Fruit fly (Drosophila melanogaster) whole organism, wandering third instar larva: ENCODE measurements around the gene ninaD.

ENCODE experiments used
- Abd-B ChIP-seq: fragments of >200 bp; optimal IDR thresholded peaks from 2 replicates; lab custom pipeline; 2017; ENCODE audit warnings: missing biosample characterization, missing genetic modification characterization
- CG9705 ChIP-seq: fragments of 200-800 bp; sonication (Bioruptor generic); optimal IDR thresholded peaks from 2 replicates; lab custom pipeline; 2018; ENCODE audit warnings: missing biosample characterization, mild to moderate bottlenecking, missing genetic modification characterization
- CrebA ChIP-seq: fragments of 200-800 bp; sonication (Bioruptor generic); optimal IDR thresholded peaks from 2 replicates; lab custom pipeline; 2016; ENCODE audit warnings: missing biosample characterization, mild to moderate bottlenecking, missing genetic modification characterization, borderline replicate concordance
- Dfd ChIP-seq: fragments of >200 bp; optimal IDR thresholded peaks from 2 replicates; lab custom pipeline; 2017; ENCODE audit warnings: missing biosample characterization, missing genetic modification characterization
- Dif ChIP-seq: fragments of 200-275, 200-300 bp; sonication (Bioruptor generic); optimal IDR thresholded peaks from 2 replicates; lab custom pipeline; 2018; ENCODE audit warnings: missing biosample characterization, missing genetic modification characterization; ENCODE audit not compliant: partially characterized antibody
- GATAd ChIP-seq: sonication (Bioruptor generic); optimal IDR thresholded peaks from 2 replicates; lab custom pipeline; 2016; ENCODE audit warnings: missing biosample characterization, missing genetic modification characterization
- HLH106 ChIP-seq: fragments of 200-800 bp; optimal IDR thresholded peaks from 3 replicates; lab custom pipeline; 2019; ENCODE audit warnings: missing biosample characterization, mild to moderate bottlenecking, missing genetic modification characterization, moderate library complexity
- Hr78 ChIP-seq: fragments of >200 bp; optimal IDR thresholded peaks from 2 replicates; lab custom pipeline; 2017; ENCODE audit warnings: missing biosample characterization, missing genetic modification characterization
- Hr83 ChIP-seq: fragments of 200-300 bp; sonication (Bioruptor generic); optimal IDR thresholded peaks from 2 replicates; lab custom pipeline; 2016; ENCODE audit warnings: missing biosample characterization, mild to moderate bottlenecking, missing genetic modification characterization, moderate library complexity; ENCODE audit not compliant: poor library complexity, severe bottlenecking
- Jra ChIP-seq: sonication (Bioruptor generic); optimal IDR thresholded peaks from 2 replicates; lab custom pipeline; 2016; ENCODE audit warnings: missing biosample characterization, missing genetic modification characterization
- Mio ChIP-seq: sonication (Bioruptor generic); optimal IDR thresholded peaks from 2 replicates; lab custom pipeline; 2016; ENCODE audit warnings: missing biosample characterization, missing genetic modification characterization
- Myc ChIP-seq: fragments of >200 bp; optimal IDR thresholded peaks from 2 replicates; lab custom pipeline; 2017
- OdsH ChIP-seq: fragments of 200-800 bp; sonication (Bioruptor generic); optimal IDR thresholded peaks from 2 replicates; lab custom pipeline; 2016; ENCODE audit warnings: missing biosample characterization, mild to moderate bottlenecking, missing genetic modification characterization
- Rel ChIP-seq, 2 experiments: fragments of 200-800 bp; sonication (Bioruptor generic) in 1 of 2; optimal IDR thresholded peaks; 2 replicates in 1 of 2; 3 replicates in 1 of 2; lab custom pipeline; 2016 to 2019; ENCODE audit warnings: mild to moderate bottlenecking in 2 of 2, missing biosample characterization in 2 of 2, missing genetic modification characterization in 2 of 2, moderate library complexity in 1 of 2
- Sp1 ChIP-seq: fragments of 200-800 bp; sonication (Bioruptor generic); optimal IDR thresholded peaks from 3 replicates; lab custom pipeline; 2019; ENCODE audit warnings: missing biosample characterization, mild to moderate bottlenecking, missing genetic modification characterization, moderate library complexity
- Vsx2 ChIP-seq: fragments of 200-300, 225-300 bp; sonication (Bioruptor generic); optimal IDR thresholded peaks from 2 replicates; lab custom pipeline; 2018; ENCODE audit warnings: missing biosample characterization, missing genetic modification characterization; ENCODE audit not compliant: partially characterized antibody
- br ChIP-seq: fragments of 200-800 bp; sonication (Bioruptor generic); optimal IDR thresholded peaks from 2 replicates; lab custom pipeline; 2016; ENCODE audit warnings: missing biosample characterization, missing genetic modification characterization
- brk ChIP-seq: fragments of 200-800 bp; sonication (Bioruptor generic); optimal IDR thresholded peaks from 2 replicates; lab custom pipeline; 2016; ENCODE audit warnings: missing biosample characterization, mild to moderate bottlenecking, missing genetic modification characterization
- dmrt93B ChIP-seq: fragments of 200-800 bp; sonication (Bioruptor generic); optimal IDR thresholded peaks from 2 replicates; lab custom pipeline; 2018; ENCODE audit warnings: missing biosample characterization, mild to moderate bottlenecking, missing genetic modification characterization
- ey ChIP-seq: fragments of 200-800 bp; sonication (Bioruptor generic); optimal IDR thresholded peaks from 2 replicates; lab custom pipeline; 2016; ENCODE audit warnings: missing biosample characterization, missing genetic modification characterization
- foxo ChIP-seq, 2 experiments: fragments of 200-800 bp; sonication (Bioruptor generic); optimal IDR thresholded peaks; 2 replicates in 1 of 2; 3 replicates in 1 of 2; lab custom pipeline; 2016 to 2017; ENCODE audit warnings: missing biosample characterization in 2 of 2, missing genetic modification characterization in 2 of 2
- fru ChIP-seq: fragments of 200-800 bp; sonication (Bioruptor generic); optimal IDR thresholded peaks from 3 replicates; lab custom pipeline; 2016; ENCODE audit warnings: missing biosample characterization, mild to moderate bottlenecking, missing genetic modification characterization
- h ChIP-seq: fragments of 200-800 bp; sonication (Bioruptor generic); optimal IDR thresholded peaks from 3 replicates; lab custom pipeline; 2016; ENCODE audit warnings: missing biosample characterization, mild to moderate bottlenecking, missing genetic modification characterization
- jim ChIP-seq: fragments of 175-275, 200-325 bp; sonication (Bioruptor generic); optimal IDR thresholded peaks from 2 replicates; lab custom pipeline; 2016; ENCODE audit warnings: missing biosample characterization, mild to moderate bottlenecking, missing genetic modification characterization
- lola ChIP-seq: fragments of >200 bp; optimal IDR thresholded peaks from 2 replicates; lab custom pipeline; 2017; ENCODE audit warnings: missing biosample characterization, missing genetic modification characterization
- psq ChIP-seq: fragments of 200-800 bp; sonication (Bioruptor generic); optimal IDR thresholded peaks from 3 replicates; lab custom pipeline; 2017; ENCODE audit warnings: missing biosample characterization, mild to moderate bottlenecking, missing genetic modification characterization, moderate library complexity
- rgr ChIP-seq: fragments of 200-800 bp; sonication (Bioruptor generic); optimal IDR thresholded peaks from 3 replicates; lab custom pipeline; 2016; ENCODE audit warnings: missing biosample characterization, mild to moderate bottlenecking, missing genetic modification characterization
- sage ChIP-seq: fragments of 200-800 bp; sonication (Bioruptor generic); optimal IDR thresholded peaks from 2 replicates; lab custom pipeline; 2016; ENCODE audit warnings: missing biosample characterization, mild to moderate bottlenecking, missing genetic modification characterization
- sv ChIP-seq: fragments of 200-800 bp; sonication (Bioruptor generic); optimal IDR thresholded peaks from 3 replicates; lab custom pipeline; 2016; ENCODE audit warnings: missing biosample characterization, missing genetic modification characterization
- tai ChIP-seq: sonication (Bioruptor generic); optimal IDR thresholded peaks from 2 replicates; lab custom pipeline; 2016; ENCODE audit warnings: missing biosample characterization, missing genetic modification characterization
- woc ChIP-seq: sonication (Bioruptor generic); optimal IDR thresholded peaks from 2 replicates; lab custom pipeline; 2016; ENCODE audit warnings: missing biosample characterization, mild to moderate bottlenecking, missing genetic modification characterization

The ninaD gene

dm6 chr2L:18121367-18122230 is 40.2 kb downstream of the ninaD start (continued):
- peak; percentile 95 for TF ChIP-seq h (GFP tag; lab: Kevin White, UChicago)
- peak; percentile 22 for TF ChIP-seq CrebA
- TF ChIP-seq fru (GFP tag; lab: Kevin White, UChicago) = peak; percentile 95
- TF ChIP-seq Jra (GFP tag; lab: Kevin White, UChicago) = peak; percentile 68
- peak; percentile 92 for TF ChIP-seq br (GFP tag; lab: Kevin White, UChicago)
- TF ChIP-seq tai (GFP tag; lab: Kevin White, UChicago) = peak; percentile 31
- peak; percentile 73 for TF ChIP-seq sage (GFP tag; lab: Kevin White, UChicago)
- TF ChIP-seq sv (GFP tag; lab: Kevin White, UChicago) = no peak
- peak; percentile 9 for TF ChIP-seq Hr83 (GFP tag; lab: Kevin White, UChicago)
- peak; percentile 93 for TF ChIP-seq ey (GFP tag; lab: Kevin White, UChicago)
- TF ChIP-seq Dfd (GFP tag; lab: Kevin White, UChicago) = no peak
- peak; percentile 22 to 91 for TF ChIP-seq foxo (GFP tag; optimal IDR thresholded peaks at IDR 0.05; lab: Kevin White, UChicago)

dm6 chr2L:18122231-18122551 is 40.8 kb downstream of the ninaD start:
- TF ChIP-seq HLH106 (tag; lab: Kevin White, UChicago) (peak; percentile 46), Jra (GFP tag; lab: Kevin White, UChicago) (no peak), sage (GFP tag; lab: Kevin White, UChicago) (peak; percentile 9), Abd-B (GFP tag; lab: Kevin White, UChicago) (no peak), Mio (GFP tag; lab: Kevin White, UChicago) (no peak), Sp1 (peak; percentile 1), tai (GFP tag; lab: Kevin White, UChicago) (no peak), Myc (lab: Kevin White, UChicago) (no peak), Hr83 (GFP tag; lab: Kevin White, UChicago) (no peak), lola (no peak), psq (GFP tag; lab: Kevin White, UChicago) (peak; percentile 17), dmrt93B (GFP tag; lab: Kevin White, UChicago) (peak; percentile 28), Dif (no peak), brk (GFP tag; lab: Kevin White, UChicago) (no peak), rgr (GFP tag; lab: Kevin White, UChicago) (peak; percentile 10), Hr78 (no peak)

- TF ChIP-seq CG9705 (GFP tag; lab: Kevin White, UChicago) (no peak), Rel (GFP tag; optimal IDR thresholded peaks at IDR 0.05; lab: Kevin White, UChicago) (no peak), Rel (tag; optimal IDR thresholded peaks at IDR 0.05; lab: Kevin White, UChicago) (peak; percentile 95)
These were observed 41.5 kb downstream of the ninaD start for dm6 chr2L:18122920-18123319.

- TF ChIP-seq OdsH (no peak), HLH106 (tag; lab: Kevin White, UChicago) (no peak), Vsx2 (GFP tag; lab: Kevin White, UChicago) (no peak), sv (GFP tag; lab: Kevin White, UChicago) (no peak), dmrt93B (GFP tag; lab: Kevin White, UChicago) (no peak), woc (GFP tag; lab: Kevin White, UChicago) (no peak), sage (GFP tag; lab: Kevin White, UChicago) (no peak), psq (GFP tag; lab: Kevin White, UChicago) (no peak), rgr (GFP tag; lab: Kevin White, UChicago) (no peak), Hr78 (no peak), GATAd (GFP tag; lab: Kevin White, UChicago) (no peak), Abd-B (GFP tag; lab: Kevin White, UChicago) (no peak), foxo (GFP tag; optimal IDR thresholded peaks at IDR 0.05; lab: Kevin White, UChicago) (no peak), jim (GFP tag; lab: Kevin White, UChicago) (no peak), CG9705 (GFP tag; lab: Kevin White, UChicago) (no peak)
These were observed 44.2 kb downstream of the ninaD start, which contains the start of gene Grl36b for dm6 chr2L:18125649-18126048. Gene Grl36b, minus strand, starts transcription at chr2L:18125749.
